Fruit fly (Drosophila melanogaster): Measurements from ENCODE around the gene Cip4.

- TF ChIP-seq Sin3A (optimal IDR thresholded peaks at IDR 0.05) (no peak), insv (optimal IDR thresholded peaks at IDR 0.05) (no peak), ttk (optimal IDR thresholded peaks at IDR 0.05) (no peak), psq (optimal IDR thresholded peaks at IDR 0.05) (no peak), h (optimal IDR thresholded peaks at IDR 0.05) (no peak)
Observed at dm6 chr3L:4356986-4357385, 6.9 kb downstream of the Cip4 start.

Measured in Kc167 (cell line).